Worm (Caenorhabditis elegans) whole organism, mixed stage, embryonic: Measurements from ENCODE around the gene kxd-1.

Experiments
- ces-1 ChIP-seq: fragments of 150-350 bp; optimal IDR thresholded peaks from 2 replicates; lab custom pipeline; 2014; ENCODE audit warnings: missing biosample characterization, missing genetic modification reagents, missing genetic modification characterization
- drap-1 ChIP-seq: fragments of 200-800 bp; sonication (Bioruptor generic); optimal IDR thresholded peaks from 3 replicates; lab custom pipeline; 2018; ENCODE audit warnings: mild to moderate bottlenecking, missing genetic modification characterization, missing compliant biosample characterization
- flh-1 ChIP-seq: fragments of 200-800 bp; sonication (Bioruptor generic); optimal IDR thresholded peaks from 2 replicates; lab custom pipeline; 2018; ENCODE audit warnings: mild to moderate bottlenecking, missing genetic modification characterization, moderate library complexity, missing compliant biosample characterization
- hlh-1 ChIP-seq: fragments of 150-350 bp; optimal IDR thresholded peaks from 2 replicates; lab custom pipeline; 2014; ENCODE audit warnings: missing biosample characterization, missing genetic modification reagents, missing genetic modification characterization
- nhr-28 ChIP-seq: fragments of 150-350 bp; optimal IDR thresholded peaks from 2 replicates; lab custom pipeline; 2014; ENCODE audit warnings: missing biosample characterization, missing genetic modification characterization
- nhr-76 ChIP-seq: sonication (generic microtip); optimal IDR thresholded peaks from 2 replicates; lab custom pipeline; 2017; ENCODE audit warnings: missing biosample characterization, missing genetic modification characterization
- unc-62 ChIP-seq: fragments of 150-350 bp; optimal IDR thresholded peaks from 2 replicates; lab custom pipeline; 2014; ENCODE audit warnings: missing biosample characterization, missing genetic modification reagents, missing genetic modification characterization

DNA sequence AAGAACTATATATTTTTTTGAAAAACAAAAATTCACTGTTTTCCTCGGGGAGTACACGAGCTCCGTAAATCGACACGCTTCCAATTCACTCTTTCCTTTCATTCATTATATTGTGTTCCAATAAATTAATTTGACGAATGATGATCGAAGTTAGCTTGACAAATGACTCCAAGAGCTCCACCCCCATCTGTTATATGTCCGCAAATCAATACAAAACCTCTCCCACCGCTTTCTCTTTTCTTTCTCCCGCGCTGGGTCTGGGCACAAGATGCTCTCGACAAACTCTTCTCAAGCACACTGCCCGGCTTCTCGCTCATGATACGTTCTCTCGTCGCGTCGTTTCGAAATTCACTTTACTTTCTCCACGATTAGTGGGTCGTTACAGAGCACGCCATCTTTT lies 2.7 kb downstream of the kxd-1 start, which contains the start of gene C13F10.1:
- TF ChIP-seq nhr-28 (tag; lab: Kevin White, UChicago) (no peak), flh-1 (GFP tag; lab: Kevin White, UChicago) (no peak), unc-62 (GFP tag; lab: Kevin White, UChicago) (peak; percentile 80), hlh-1 (peak; percentile 32), nhr-76 (tag; lab: Kevin White, UChicago) (no peak), drap-1 (GFP tag; lab: Kevin White, UChicago) (no peak), ces-1 (peak; percentile 62)
